Fruit fly (Drosophila melanogaster) whole organism, prepupa: ENCODE measurements around the gene D12.

ENCODE experiments used
- CG10631 ChIP-seq: fragments of 200-800 bp; sonication (Bioruptor generic); optimal IDR thresholded peaks from 2 replicates; lab custom pipeline; 2016; ENCODE audit warnings: missing biosample characterization, missing genetic modification characterization
- CG16779 ChIP-seq: fragments of 200-800 bp; sonication (Bioruptor generic); optimal IDR thresholded peaks from 3 replicates; lab custom pipeline; 2017; ENCODE audit warnings: missing biosample characterization, mild to moderate bottlenecking, missing genetic modification characterization
- CG3032 ChIP-seq: fragments of 200-800 bp; optimal IDR thresholded peaks from 2 replicates; lab custom pipeline; 2019; ENCODE audit warnings: missing biosample characterization, mild to moderate bottlenecking, missing genetic modification characterization, moderate library complexity
- CG32006 ChIP-seq: fragments of 200-800 bp; sonication (Bioruptor generic); optimal IDR thresholded peaks from 3 replicates; lab custom pipeline; 2017; ENCODE audit warnings: missing biosample characterization, mild to moderate bottlenecking, missing genetic modification characterization
- CG8119 ChIP-seq: fragments of 200-800 bp; sonication (Bioruptor generic); IDR thresholded peaks from 3 replicates; pipeline ENCODE4 v1.3.6; 2022; ENCODE audit warnings: missing biosample characterization, missing genetic modification characterization
- Ets21C ChIP-seq: fragments of 200-800 bp; sonication (Bioruptor generic); optimal IDR thresholded peaks from 3 replicates; lab custom pipeline; 2016; ENCODE audit warnings: missing biosample characterization, missing genetic modification characterization
- Gug ChIP-seq: fragments of 200-800 bp; sonication (Bioruptor generic); IDR thresholded peaks from 2 replicates; pipeline ENCODE4 v1.3.6; 2022; ENCODE audit warnings: missing biosample characterization, missing genetic modification characterization
- Lpt ChIP-seq: fragments of 200-800 bp; sonication (Bioruptor generic); optimal IDR thresholded peaks from 3 replicates; lab custom pipeline; 2016; ENCODE audit warnings: missing biosample characterization, missing genetic modification characterization
- Met ChIP-seq: fragments of 200-800 bp; sonication (Bioruptor generic); optimal IDR thresholded peaks from 3 replicates; lab custom pipeline; 2016; ENCODE audit warnings: missing biosample characterization, missing genetic modification characterization
- net ChIP-seq: fragments of 200-800 bp; sonication (Bioruptor generic); optimal IDR thresholded peaks from 3 replicates; lab custom pipeline; 2016; ENCODE audit warnings: missing biosample characterization, missing genetic modification characterization
- spab ChIP-seq: fragments of 200-800 bp; sonication (Bioruptor generic); optimal IDR thresholded peaks from 2 replicates; lab custom pipeline; 2017; ENCODE audit warnings: missing biosample characterization, mild to moderate bottlenecking, missing genetic modification characterization, missing genetic modification reagents

- no peak for TF ChIP-seq CG32006
- TF ChIP-seq net (GFP tag; lab: Kevin White, UChicago) = no peak
- TF ChIP-seq CG10631 (GFP tag; lab: Kevin White, UChicago) = no peak
- TF ChIP-seq CG3032 (tag; lab: Kevin White, UChicago) = no peak
- TF ChIP-seq CG8119 = no peak
- no peak for TF ChIP-seq CG16779 (tag; lab: Kevin White, UChicago)
- TF ChIP-seq Gug (GFP tag; lab: Robert Waterston, UW) = no peak
- no peak for TF ChIP-seq Ets21C (GFP tag; lab: Kevin White, UChicago)
- TF ChIP-seq Lpt (GFP tag; lab: Kevin White, UChicago) = no peak
- no peak for TF ChIP-seq Met (GFP tag; lab: Kevin White, UChicago)
- no peak for TF ChIP-seq spab (GFP tag; lab: Kevin White, UChicago)
These were observed 47.9 kb downstream of the D12 start, which contains the start of gene CG42819 for dm6 chr2L:8389231-8389630.
